Worm (Caenorhabditis elegans) whole organism, L3 larva: ENCODE data around the gene C50E10.2.

ENCODE experiments used
- fos-1 ChIP-seq: fragments of 150-350 bp; optimal IDR thresholded peaks from 2 replicates; lab custom pipeline; 2014; ENCODE audit warnings: missing biosample characterization, missing genetic modification characterization
- hmg-11 ChIP-seq: sonication (generic microtip); optimal IDR thresholded peaks from 2 replicates; lab custom pipeline; 2016; ENCODE audit warnings: missing genetic modification characterization, missing compliant biosample characterization
- nhr-237 ChIP-seq: fragments of 150-350 bp; optimal IDR thresholded peaks from 2 replicates; lab custom pipeline; 2014; ENCODE audit warnings: missing biosample characterization, missing genetic modification characterization
- nhr-28 ChIP-seq: fragments of 150-350 bp; optimal IDR thresholded peaks from 2 replicates; lab custom pipeline; 2014; ENCODE audit warnings: missing biosample characterization, missing genetic modification characterization
- nhr-77 ChIP-seq: fragments of 150-350 bp; optimal IDR thresholded peaks from 2 replicates; lab custom pipeline; 2014; ENCODE audit warnings: missing biosample characterization, missing genetic modification characterization
- pha-4 ChIP-seq: fragments of 150-350 bp; optimal IDR thresholded peaks from 2 replicates; lab custom pipeline; 2014; ENCODE audit warnings: missing biosample characterization, missing genetic modification reagents, missing genetic modification characterization
- sea-2 ChIP-seq: fragments of 150-350 bp; sonication (generic microtip); optimal IDR thresholded peaks from 4 replicates; lab custom pipeline; 2014; ENCODE audit warnings: missing biosample characterization, missing genetic modification reagents, missing genetic modification characterization
- skn-1 ChIP-seq: fragments of 150-350 bp; optimal IDR thresholded peaks from 2 replicates; lab custom pipeline; 2014; ENCODE audit warnings: missing biosample characterization, missing genetic modification characterization
- unc-39 ChIP-seq: sonication (generic microtip); optimal IDR thresholded peaks from 4 replicates; lab custom pipeline; 2017; ENCODE audit warnings: missing biosample characterization, missing genetic modification characterization
- unc-62 ChIP-seq: fragments of 150-350 bp; sonication (generic microtip); optimal IDR thresholded peaks from 4 replicates; lab custom pipeline; 2014; ENCODE audit warnings: missing biosample characterization, missing genetic modification reagents, missing genetic modification characterization

ce11 chrII:12278602-12279001, 30.9 kb downstream of the C50E10.2 start:
- no peak for TF ChIP-seq unc-39
- TF ChIP-seq pha-4 (tag; lab: Kevin White, UChicago): no peak
- no peak for TF ChIP-seq nhr-237
- no peak for TF ChIP-seq unc-62 (GFP tag; lab: Kevin White, UChicago)
- no peak for TF ChIP-seq nhr-77 (tag; lab: Kevin White, UChicago)
- TF ChIP-seq fos-1 (tag; lab: Kevin White, UChicago): no peak
- TF ChIP-seq skn-1 (tag; lab: Kevin White, UChicago): no peak
- TF ChIP-seq nhr-28 (tag; lab: Kevin White, UChicago): no peak
- TF ChIP-seq hmg-11 (tag; lab: Kevin White, UChicago): no peak
- TF ChIP-seq sea-2: no peak
